Fruit fly (Drosophila melanogaster) whole organism, embryonic: ENCODE results near the gene Cyp4g15.

Source experiments
- Antp ChIP-seq: fragments of 200-800 bp; sonication (Bioruptor generic); optimal IDR thresholded peaks from 3 replicates; lab custom pipeline; 2016; ENCODE audit warnings: missing biosample characterization, missing genetic modification characterization
- Atf3 ChIP-seq: fragments of 200-800 bp; sonication (Bioruptor generic); optimal IDR thresholded peaks from 3 replicates; lab custom pipeline; 2016; ENCODE audit warnings: missing biosample characterization, missing genetic modification characterization
- BEAF-32 ChIP-seq: fragments of 200-800 bp; sonication (Bioruptor generic); optimal IDR thresholded peaks from 3 replicates; lab custom pipeline; 2017; ENCODE audit warnings: missing biosample characterization, missing genetic modification characterization, mild to moderate bottlenecking, moderate library complexity, missing genetic modification reagents
- CG11085 ChIP-seq: fragments of 200-800 bp; sonication (Bioruptor generic); IDR thresholded peaks from 2 replicates; pipeline ENCODE4 v1.3.6; 2022; ENCODE audit warnings: missing biosample characterization, missing genetic modification characterization
- CG12155 ChIP-seq: fragments of 200-800 bp; sonication (Bioruptor generic); optimal IDR thresholded peaks from 3 replicates; lab custom pipeline; 2016; ENCODE audit warnings: missing biosample characterization, missing genetic modification characterization
- CG13624 ChIP-seq: fragments of 200-800 bp; sonication (Bioruptor generic); optimal IDR thresholded peaks from 2 replicates; lab custom pipeline; 2016; ENCODE audit warnings: missing biosample characterization, missing genetic modification characterization
- CG1602 ChIP-seq: fragments of 200-800 bp; sonication (Bioruptor generic); optimal IDR thresholded peaks from 3 replicates; lab custom pipeline; 2016; ENCODE audit warnings: missing biosample characterization, missing genetic modification characterization
- CG17912 ChIP-seq: fragments of 200-800 bp; sonication (Bioruptor generic); optimal IDR thresholded peaks from 2 replicates; lab custom pipeline; 2018; ENCODE audit warnings: missing biosample characterization, mild to moderate bottlenecking, missing genetic modification characterization
- CG2199 ChIP-seq: fragments of 200-800 bp; sonication (Bioruptor generic); IDR thresholded peaks from 3 replicates; pipeline ENCODE4 v1.3.6; 2022; ENCODE audit warnings: missing biosample characterization, missing genetic modification characterization
- CG3726 ChIP-seq: fragments of 200-800 bp; sonication (Bioruptor generic); IDR thresholded peaks from 3 replicates; pipeline ENCODE4, ENCODE4 v1.3.6; 2022; ENCODE audit warnings: missing biosample characterization, missing genetic modification characterization
- CG3847 ChIP-seq: fragments of 200-800 bp; sonication (Bioruptor generic); IDR thresholded peaks from 2 replicates; pipeline ENCODE4 v1.3.6; 2022; ENCODE audit warnings: missing biosample characterization, missing genetic modification characterization
- CG4730 ChIP-seq: fragments of 200-800 bp; sonication (Bioruptor generic); IDR thresholded peaks from 2 replicates; pipeline ENCODE4 v1.3.6; 2022; ENCODE audit warnings: missing biosample characterization, missing genetic modification characterization
- CG5180 ChIP-seq: fragments of 200-800 bp; sonication (Bioruptor generic); optimal IDR thresholded peaks from 3 replicates; lab custom pipeline; 2017; ENCODE audit warnings: missing biosample characterization, missing genetic modification characterization, mild to moderate bottlenecking, moderate library complexity, missing genetic modification reagents
- CG8944 ChIP-seq: fragments of 200-800 bp; sonication (Bioruptor generic); optimal IDR thresholded peaks from 3 replicates; lab custom pipeline; 2016; ENCODE audit warnings: missing biosample characterization, missing genetic modification characterization
- CG9797 ChIP-seq: fragments of 200-800 bp; sonication (Bioruptor generic); optimal IDR thresholded peaks from 3 replicates; lab custom pipeline; 2018; ENCODE audit warnings: missing biosample characterization, mild to moderate bottlenecking, missing genetic modification characterization
- CG9817 ChIP-seq: fragments of 200-800 bp; sonication (Bioruptor generic); optimal IDR thresholded peaks from 2 replicates; lab custom pipeline; 2018; ENCODE audit warnings: missing biosample characterization, mild to moderate bottlenecking, missing genetic modification characterization, moderate library complexity
- CTCF ChIP-seq: fragments of 200-800 bp; sonication (Bioruptor generic); optimal IDR thresholded peaks from 2 replicates; lab custom pipeline; 2017; ENCODE audit warnings: missing biosample characterization, mild to moderate bottlenecking, missing genetic modification characterization, moderate library complexity
- Dip3 ChIP-seq: fragments of 200-800 bp; sonication (Bioruptor generic); optimal IDR thresholded peaks from 3 replicates; lab custom pipeline; 2016; ENCODE audit warnings: missing biosample characterization, missing genetic modification characterization
- Doc2 ChIP-seq: fragments of 200-800 bp; sonication (Bioruptor generic); IDR thresholded peaks from 2 replicates; pipeline ENCODE4 v1.3.6; 2022; ENCODE audit warnings: missing biosample characterization, missing genetic modification characterization
- Drgx ChIP-seq: fragments of 200-800 bp; sonication (Bioruptor generic); IDR thresholded peaks from 2 replicates; pipeline ENCODE4 v1.3.6; 2022; ENCODE audit warnings: missing biosample characterization, missing genetic modification characterization
- Hand ChIP-seq: fragments of 200-800 bp; sonication (Bioruptor generic); optimal IDR thresholded peaks from 2 replicates; lab custom pipeline; 2017; ENCODE audit warnings: mild to moderate bottlenecking, missing biosample characterization, missing genetic modification reagents, missing genetic modification characterization
- HmgD ChIP-seq: fragments of 200-800 bp; sonication (Bioruptor generic); optimal IDR thresholded peaks from 3 replicates; lab custom pipeline; 2016; ENCODE audit warnings: missing biosample characterization, missing genetic modification characterization
- MTF-1 ChIP-seq: fragments of 200-800 bp; sonication (Bioruptor generic); optimal IDR thresholded peaks from 2 replicates; lab custom pipeline; 2018; ENCODE audit warnings: missing biosample characterization, mild to moderate bottlenecking, missing genetic modification characterization, borderline replicate concordance
- NC2β ChIP-seq: fragments of 200-800 bp; sonication (Bioruptor generic); optimal IDR thresholded peaks from 2 replicates; lab custom pipeline; 2016; ENCODE audit warnings: missing biosample characterization, missing genetic modification characterization
- NK7.1 ChIP-seq: fragments of 200-800 bp; sonication (Bioruptor generic); optimal IDR thresholded peaks from 3 replicates; lab custom pipeline; 2016; ENCODE audit warnings: missing biosample characterization, missing genetic modification characterization
- Sry-δ ChIP-seq: fragments of 200-800 bp; sonication (Bioruptor generic); optimal IDR thresholded peaks from 2 replicates; lab custom pipeline; 2016; ENCODE audit warnings: missing biosample characterization, missing genetic modification characterization
- Trl ChIP-seq, 3 experiments: fragments of >200 bp in 2 of 3; fragments of 200-800 bp in 1 of 3; sonication (Bioruptor generic) in 1 of 3; optimal IDR thresholded peaks; 2 replicates in 1 of 3; 3 replicates in 2 of 3; lab custom pipeline; 2016 to 2017; ENCODE audit warnings: missing biosample characterization in 1 of 3, missing genetic modification characterization in 1 of 3
- Usf ChIP-seq: fragments of 200-800 bp; sonication (Bioruptor generic); optimal IDR thresholded peaks from 2 replicates; lab custom pipeline; 2017; ENCODE audit warnings: missing genotype, missing biosample characterization, missing genetic modification characterization
- YL-1 ChIP-seq: fragments of 200-800 bp; sonication (Bioruptor generic); optimal IDR thresholded peaks from 3 replicates; lab custom pipeline; 2017; ENCODE audit warnings: missing biosample characterization, mild to moderate bottlenecking, missing genetic modification characterization
- al ChIP-seq: fragments of 200-800 bp; sonication (Bioruptor generic); IDR thresholded peaks from 2 replicates; pipeline ENCODE4 v1.3.6; 2022; ENCODE audit warnings: missing biosample characterization, missing genetic modification characterization
- btn ChIP-seq: fragments of 200-800 bp; sonication (Bioruptor generic); optimal IDR thresholded peaks from 2 replicates; lab custom pipeline; 2016; ENCODE audit warnings: missing biosample characterization, missing genetic modification characterization
- caup ChIP-seq: fragments of 200-800 bp; sonication (Bioruptor generic); optimal IDR thresholded peaks from 3 replicates; lab custom pipeline; 2017; ENCODE audit warnings: missing biosample characterization, mild to moderate bottlenecking, missing genetic modification characterization, moderate library complexity; ENCODE audit not compliant: severe bottlenecking
- danr ChIP-seq: fragments of 200-800 bp; sonication (Bioruptor generic); IDR thresholded peaks from 2 replicates; pipeline ENCODE4 v1.3.6; 2022; ENCODE audit warnings: missing biosample characterization, missing genetic modification characterization
- disco-r ChIP-seq: fragments of 200-800 bp; sonication (Bioruptor generic); optimal IDR thresholded peaks from 2 replicates; lab custom pipeline; 2016; ENCODE audit warnings: missing biosample characterization, missing genetic modification characterization
- ewg ChIP-seq: fragments of 200-800 bp; sonication (Bioruptor generic); optimal IDR thresholded peaks from 3 replicates; lab custom pipeline; 2017; ENCODE audit warnings: mild to moderate bottlenecking, missing biosample characterization, missing genetic modification reagents, missing genetic modification characterization
- gem ChIP-seq: fragments of 200-800 bp; sonication (Bioruptor generic); optimal IDR thresholded peaks from 2 replicates; lab custom pipeline; 2019; ENCODE audit warnings: missing biosample characterization, mild to moderate bottlenecking, missing genetic modification characterization, moderate library complexity
- gfzf ChIP-seq: fragments of 200-800 bp; sonication (Bioruptor generic); optimal IDR thresholded peaks from 2 replicates; lab custom pipeline; 2016; ENCODE audit warnings: missing biosample characterization, mild to moderate bottlenecking, missing genetic modification characterization, moderate library complexity
- grau ChIP-seq: fragments of 200-800 bp; optimal IDR thresholded peaks from 3 replicates; lab custom pipeline; 2019; ENCODE audit warnings: missing biosample characterization, mild to moderate bottlenecking, missing genetic modification characterization, moderate library complexity
- grn ChIP-seq: fragments of 200-800 bp; sonication (Bioruptor generic); optimal IDR thresholded peaks from 3 replicates; lab custom pipeline; 2017; ENCODE audit warnings: missing biosample characterization, missing genetic modification characterization
- gro ChIP-seq: fragments of 200-800 bp; sonication (Bioruptor generic); optimal IDR thresholded peaks from 2 replicates; lab custom pipeline; 2016; ENCODE audit warnings: missing biosample characterization, missing genetic modification characterization
- gsb-n ChIP-seq: fragments of 200-800 bp; sonication (Bioruptor generic); optimal IDR thresholded peaks from 3 replicates; lab custom pipeline; 2018; ENCODE audit warnings: missing biosample characterization, mild to moderate bottlenecking, missing genetic modification characterization
- onecut ChIP-seq: fragments of 200-800 bp; sonication (Bioruptor generic); IDR thresholded peaks from 2 replicates; pipeline ENCODE4 v1.3.6; 2022; ENCODE audit warnings: missing biosample characterization, missing genetic modification characterization
- otp ChIP-seq: fragments of 200-800 bp; sonication (Bioruptor generic); IDR thresholded peaks from 3 replicates; pipeline ENCODE4, ENCODE4 v1.3.6; 2022; ENCODE audit warnings: missing biosample characterization, missing genetic modification characterization
- pros ChIP-seq: fragments of 200-800 bp; sonication (Bioruptor generic); optimal IDR thresholded peaks from 3 replicates; lab custom pipeline; 2019; ENCODE audit warnings: missing biosample characterization, mild to moderate bottlenecking, missing genetic modification characterization, moderate library complexity
- pzg ChIP-seq: fragments of 200-800 bp; sonication (Bioruptor generic); optimal IDR thresholded peaks from 3 replicates; lab custom pipeline; 2018; ENCODE audit warnings: missing biosample characterization, mild to moderate bottlenecking, missing genetic modification characterization, moderate library complexity
- shn ChIP-seq: fragments of 200-800 bp; sonication (Bioruptor generic); optimal IDR thresholded peaks from 3 replicates; lab custom pipeline; 2016; ENCODE audit warnings: missing biosample characterization, missing genetic modification characterization
- slp2 ChIP-seq: fragments of 200-800 bp; sonication (Bioruptor generic); optimal IDR thresholded peaks from 2 replicates; lab custom pipeline; 2016; ENCODE audit warnings: missing biosample characterization, missing genetic modification characterization
- tll ChIP-seq, 2 experiments: fragments of 200-800 bp in 1 of 2; fragments of >200 bp in 1 of 2; sonication (Bioruptor generic) in 1 of 2; optimal IDR thresholded peaks; 2 replicates each; lab custom pipeline; 2017 to 2019; ENCODE audit warnings: missing biosample characterization in 2 of 2, missing genetic modification characterization in 2 of 2, mild to moderate bottlenecking in 1 of 2, moderate library complexity in 1 of 2
- wor ChIP-seq: fragments of 200-800 bp; sonication (Bioruptor generic); IDR thresholded peaks from 2 replicates; pipeline ENCODE4 v1.3.6; 2022; ENCODE audit warnings: missing biosample characterization, missing genetic modification characterization
- zfh2 ChIP-seq: fragments of 200-800 bp; sonication (Bioruptor generic); optimal IDR thresholded peaks from 2 replicates; lab custom pipeline; 2016; ENCODE audit warnings: missing biosample characterization, missing genetic modification characterization

Gene Cyp4g15

dm6 chrX:11454189-11454882 is 22.5 kb upstream of the Cyp4g15 start, which contains the start of the genes Evi5 and HP5 (continued):
- peak; percentile 36 for TF ChIP-seq grn (GFP tag; lab: Kevin White, UChicago)
- no peak for TF ChIP-seq CG3726
- peak; percentile 49 for TF ChIP-seq CG3847 (GFP tag; lab: Robert Waterston, UW)
- no peak for TF ChIP-seq btn (GFP tag; lab: Kevin White, UChicago)
- TF ChIP-seq CG9817 (tag; lab: Kevin White, UChicago) = peak; percentile 48
- TF ChIP-seq tll (GFP tag; optimal IDR thresholded peaks at IDR 0.05; lab: Kevin White, UChicago) = peak in 1 of 2 experiments; percentile 54
- TF ChIP-seq CG5180 (GFP tag; lab: Kevin White, UChicago) = no peak
- TF ChIP-seq CG4730 = peak; percentile 61; the same call in 1 of the 2 replicates
- TF ChIP-seq Atf3 (GFP tag; lab: Kevin White, UChicago) = no peak
- TF ChIP-seq zfh2 (GFP tag; lab: Kevin White, UChicago) = peak; percentile 49
- peak; percentile 61 for TF ChIP-seq Antp (GFP tag; lab: Kevin White, UChicago)
- TF ChIP-seq CG1602 = peak; percentile 58
- TF ChIP-seq otp (GFP tag; lab: Robert Waterston, UW) = 0 out of 3 replicates have a peak, but pooled peaks have one; percentile 22
- no peak for TF ChIP-seq MTF-1 (GFP tag; lab: Kevin White, UChicago)
- TF ChIP-seq Doc2 = no peak
- no peak for TF ChIP-seq ewg
- peak; percentile 57 for TF ChIP-seq al (GFP tag; lab: Robert Waterston, UW)
- TF ChIP-seq Usf = no peak
- peak; percentile 81 for TF ChIP-seq pzg (GFP tag; lab: Kevin White, UChicago)
- peak; percentile 67 for TF ChIP-seq Sry-δ (GFP tag; lab: Kevin White, UChicago)
- peak; percentile 90 for TF ChIP-seq CTCF (GFP tag; lab: Kevin White, UChicago)
- TF ChIP-seq Hand = no peak
- TF ChIP-seq slp2 (GFP tag; lab: Kevin White, UChicago) = peak; percentile 27
- TF ChIP-seq gsb-n (tag; lab: Kevin White, UChicago) = no peak
- peak; percentile 67 for TF ChIP-seq gro
- TF ChIP-seq CG9797 (GFP tag; lab: Kevin White, UChicago) = peak; percentile 87
- peak; percentile 1 for TF ChIP-seq Dip3
- no peak for TF ChIP-seq caup (GFP tag; lab: Kevin White, UChicago)
- TF ChIP-seq NC2β (GFP tag; lab: Kevin White, UChicago) = peak; percentile 24
- TF ChIP-seq BEAF-32 (GFP tag; lab: Kevin White, UChicago) = peak; percentile 72
- no peak for TF ChIP-seq disco-r (GFP tag; lab: Kevin White, UChicago)
- peak; percentile 56 for TF ChIP-seq grau (tag; lab: Kevin White, UChicago)
- TF ChIP-seq NK7.1 (GFP tag; lab: Kevin White, UChicago) = peak; percentile 1
- TF ChIP-seq shn (GFP tag; lab: Kevin White, UChicago) = peak; percentile 57
- peak; percentile 94 for TF ChIP-seq gfzf (GFP tag; lab: Kevin White, UChicago)
- no peak for TF ChIP-seq CG17912 (GFP tag; lab: Kevin White, UChicago)
- no peak for TF ChIP-seq pros (GFP tag; lab: Kevin White, UChicago)
- no peak for TF ChIP-seq CG2199 (GFP tag; lab: Robert Waterston, UW)
- no peak for TF ChIP-seq Trl (optimal IDR thresholded peaks at IDR 0.05; lab: Kevin White, UChicago)
- TF ChIP-seq Trl (GFP tag; optimal IDR thresholded peaks at IDR 0.05; lab: Kevin White, UChicago) = peak; percentile 67
- peak; percentile 53 for TF ChIP-seq onecut (GFP tag; lab: Robert Waterston, UW)
- peak; percentile 61; the same call in 1 of the 2 replicates for TF ChIP-seq CG11085
- TF ChIP-seq HmgD (GFP tag; lab: Kevin White, UChicago) = peak; percentile 34
- no peak for TF ChIP-seq YL-1 (GFP tag; lab: Kevin White, UChicago)
- no peak; the same call in 1 of the 2 replicates for TF ChIP-seq wor (GFP tag; lab: Robert Waterston, UW)
- peak; percentile 9; the same call in 1 of the 2 replicates for TF ChIP-seq danr (GFP tag; lab: Robert Waterston, UW)
- TF ChIP-seq CG13624 = peak; percentile 80
- peak; percentile 41 for TF ChIP-seq CG8944 (GFP tag; lab: Kevin White, UChicago)
- peak; percentile 60 for TF ChIP-seq gem (tag; lab: Kevin White, UChicago)
- TF ChIP-seq CG12155 (GFP tag; lab: Kevin White, UChicago) = peak; percentile 44
- no peak; the same call in 1 of the 2 replicates for TF ChIP-seq Drgx
